Fruit fly (Drosophila melanogaster): ENCODE data around the gene Syx1A.

Syx1A gene

DNA sequence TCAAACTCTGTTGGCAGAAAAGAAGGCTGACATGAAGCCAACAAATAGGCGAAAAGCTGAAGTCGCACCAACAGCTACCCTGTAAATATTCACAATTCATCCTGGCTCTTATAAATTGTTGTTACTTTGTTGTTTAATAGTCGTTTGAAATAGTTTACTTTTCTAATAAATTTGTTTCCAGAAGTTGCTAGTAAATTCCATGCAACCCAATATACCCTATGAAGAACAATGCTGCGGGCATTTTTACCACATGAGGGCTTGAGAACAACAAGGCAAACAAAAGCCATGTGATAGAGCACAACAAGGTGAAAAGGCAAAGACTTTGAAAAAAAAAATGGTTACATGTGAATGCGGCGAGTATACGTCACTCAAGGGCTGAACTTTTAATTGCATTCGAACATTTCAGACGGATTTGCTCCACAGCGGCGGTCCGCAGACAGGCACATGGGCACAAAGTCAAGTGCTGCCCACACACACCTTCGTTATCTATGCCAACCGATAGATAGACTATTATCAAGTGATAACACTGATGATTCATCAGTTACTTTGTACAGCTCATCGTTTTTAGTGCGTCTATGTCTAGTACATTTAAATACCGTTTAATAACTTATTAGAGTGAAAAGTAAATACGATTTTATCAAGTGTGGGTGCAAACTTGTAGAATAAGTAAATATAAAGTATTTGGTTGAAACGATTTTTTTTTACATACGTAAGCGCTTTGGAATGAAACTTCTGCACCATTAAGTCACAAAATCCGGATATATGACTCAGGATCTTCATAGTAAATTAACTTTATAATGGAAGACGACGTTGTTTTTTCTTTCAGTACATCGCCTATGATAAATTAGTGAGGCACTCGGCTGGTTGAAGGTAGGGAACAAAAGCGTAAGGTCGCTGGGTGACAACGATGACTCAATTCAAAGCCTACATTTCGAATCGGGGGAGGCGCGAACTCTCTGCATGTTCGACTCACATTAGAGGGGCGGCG, 6.2 kb downstream of the Syx1A start (continued):
- TF ChIP-seq dmrt93B (GFP tag; optimal IDR thresholded peaks at IDR 0.05) = peak; percentile 43
- TF ChIP-seq OdsH (GFP tag; optimal IDR thresholded peaks at IDR 0.05) = peak; percentile 75
- TF ChIP-seq woc (GFP tag; optimal IDR thresholded peaks at IDR 0.05) = peak; percentile 60
- no peak for TF ChIP-seq Vsx2 (GFP tag; optimal IDR thresholded peaks at IDR 0.05; ENCODE audit: partially characterized antibody)
- TF ChIP-seq dsf (GFP tag; optimal IDR thresholded peaks at IDR 0.05; ENCODE audit: borderline replicate concordance) = no peak
- TF ChIP-seq foxo (GFP tag; optimal IDR thresholded peaks at IDR 0.05) = peak; percentile 5 to 76

DNA sequence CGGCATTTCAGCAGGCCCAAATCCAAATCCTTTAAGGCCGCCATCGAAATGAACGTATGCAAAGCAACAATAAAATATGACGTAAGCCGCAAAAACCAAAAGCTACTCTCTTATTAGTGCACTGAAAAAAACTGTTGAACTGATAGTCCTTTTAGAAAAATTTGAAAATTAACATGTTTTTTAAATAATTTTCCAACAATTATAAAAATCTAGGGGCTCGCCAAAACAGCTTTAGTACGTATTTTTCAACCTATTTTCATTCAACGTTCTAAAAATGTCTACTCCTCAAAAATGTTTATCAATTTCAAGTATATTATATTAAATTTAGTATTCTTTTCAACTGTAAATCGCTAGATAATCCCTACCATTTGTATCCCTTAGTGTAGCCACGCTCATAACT, 12.1 kb downstream of the Syx1A start:
- no peak for TF ChIP-seq Rel (GFP tag; optimal IDR thresholded peaks at IDR 0.05)
- no peak for TF ChIP-seq Rel (tag; optimal IDR thresholded peaks at IDR 0.05)
- no peak for TF ChIP-seq Dfd (GFP tag; optimal IDR thresholded peaks at IDR 0.05)
- TF ChIP-seq fru (GFP tag; optimal IDR thresholded peaks at IDR 0.05) = no peak
- TF ChIP-seq Abd-B (GFP tag; optimal IDR thresholded peaks at IDR 0.05) = no peak
- TF ChIP-seq GATAd (GFP tag; optimal IDR thresholded peaks at IDR 0.05) = no peak
- no peak for TF ChIP-seq foxo (GFP tag; optimal IDR thresholded peaks at IDR 0.05)
- TF ChIP-seq HLH106 (tag; optimal IDR thresholded peaks at IDR 0.05) = no peak
- TF ChIP-seq Jra (GFP tag; optimal IDR thresholded peaks at IDR 0.05) = no peak
- no peak for TF ChIP-seq woc (GFP tag; optimal IDR thresholded peaks at IDR 0.05)
- no peak for TF ChIP-seq Hr83 (GFP tag; optimal IDR thresholded peaks at IDR 0.05; ENCODE audit: poor library complexity, severe bottlenecking)
- no peak for TF ChIP-seq sage (GFP tag; optimal IDR thresholded peaks at IDR 0.05)
- TF ChIP-seq dl (GFP tag; optimal IDR thresholded peaks at IDR 0.05; ENCODE audit: insufficient read depth in 1 of 2, partially characterized antibody in 2 of 2) = no peak
- no peak for TF ChIP-seq OdsH (GFP tag; optimal IDR thresholded peaks at IDR 0.05)
- no peak for TF ChIP-seq tai (GFP tag; optimal IDR thresholded peaks at IDR 0.05)
- TF ChIP-seq Hr78 (GFP tag; optimal IDR thresholded peaks at IDR 0.05) = no peak
- no peak for TF ChIP-seq sv (GFP tag; optimal IDR thresholded peaks at IDR 0.05)
- no peak for TF ChIP-seq Vsx2 (GFP tag; optimal IDR thresholded peaks at IDR 0.05; ENCODE audit: partially characterized antibody)
- no peak for TF ChIP-seq Myc (optimal IDR thresholded peaks at IDR 0.05)
- no peak for TF ChIP-seq Mio (GFP tag; optimal IDR thresholded peaks at IDR 0.05)

dm6 chr3R:24092590-24093151, 12.9 kb downstream of the Syx1A start:
- no peak for TF ChIP-seq GATAd (GFP tag; optimal IDR thresholded peaks at IDR 0.05)
- TF ChIP-seq Hr78 (GFP tag; optimal IDR thresholded peaks at IDR 0.05) = no peak
- TF ChIP-seq Sp1 (GFP tag; optimal IDR thresholded peaks at IDR 0.05) = no peak
- TF ChIP-seq foxo (GFP tag; optimal IDR thresholded peaks at IDR 0.05) = no peak
- no peak for TF ChIP-seq Jra (GFP tag; optimal IDR thresholded peaks at IDR 0.05)
- TF ChIP-seq psq (GFP tag; optimal IDR thresholded peaks at IDR 0.05) = peak; percentile 61

- TF ChIP-seq fru (GFP tag; optimal IDR thresholded peaks at IDR 0.05) = no peak
- no peak for TF ChIP-seq h (GFP tag; optimal IDR thresholded peaks at IDR 0.05)
- TF ChIP-seq Dif (GFP tag; optimal IDR thresholded peaks at IDR 0.05; ENCODE audit: partially characterized antibody) = no peak
- no peak for TF ChIP-seq br (GFP tag; optimal IDR thresholded peaks at IDR 0.05)
- TF ChIP-seq Myc (optimal IDR thresholded peaks at IDR 0.05) = no peak
- no peak for TF ChIP-seq HLH106 (tag; optimal IDR thresholded peaks at IDR 0.05)
- TF ChIP-seq usp (GFP tag; optimal IDR thresholded peaks at IDR 0.05) = no peak
- TF ChIP-seq N (GFP tag; optimal IDR thresholded peaks at IDR 0.05) = no peak
- TF ChIP-seq sage (GFP tag; optimal IDR thresholded peaks at IDR 0.05) = no peak
- TF ChIP-seq jim (GFP tag; optimal IDR thresholded peaks at IDR 0.05) = no peak
- no peak for TF ChIP-seq psq (GFP tag; optimal IDR thresholded peaks at IDR 0.05)
- TF ChIP-seq Hnf4 (GFP tag; optimal IDR thresholded peaks at IDR 0.05) = no peak
- no peak for TF ChIP-seq CG9705 (GFP tag; optimal IDR thresholded peaks at IDR 0.05)
- TF ChIP-seq sv (GFP tag; optimal IDR thresholded peaks at IDR 0.05) = no peak
- TF ChIP-seq dl (GFP tag; optimal IDR thresholded peaks at IDR 0.05; ENCODE audit: insufficient read depth in 1 of 2, partially characterized antibody in 2 of 2) = no peak
- no peak for TF ChIP-seq foxo (GFP tag; optimal IDR thresholded peaks at IDR 0.05)
- no peak for TF ChIP-seq tai (GFP tag; optimal IDR thresholded peaks at IDR 0.05)
Observed at dm6 chr3R:24091653-24092052, 13.9 kb downstream of the Syx1A start.
